Worm (Caenorhabditis elegans) whole organism, mixed stage, embryonic: ENCODE results near the gene pat-12.

Experiments
- M03D4.4 ChIP-seq: sonication (generic microtip); optimal IDR thresholded peaks from 2 replicates; lab custom pipeline; 2017; ENCODE audit warnings: mild to moderate bottlenecking, missing genetic modification characterization, missing compliant biosample characterization
- nhr-237 ChIP-seq: fragments of 150-350 bp; optimal IDR thresholded peaks from 2 replicates; lab custom pipeline; 2014; ENCODE audit warnings: missing biosample characterization, missing genetic modification characterization
- nhr-28 ChIP-seq: fragments of 150-350 bp; optimal IDR thresholded peaks from 2 replicates; lab custom pipeline; 2014; ENCODE audit warnings: missing biosample characterization, missing genetic modification characterization
- nhr-76 ChIP-seq: sonication (generic microtip); optimal IDR thresholded peaks from 2 replicates; lab custom pipeline; 2017; ENCODE audit warnings: missing biosample characterization, missing genetic modification characterization
- pha-4 ChIP-seq: fragments of 150-350 bp; optimal IDR thresholded peaks from 2 replicates; lab custom pipeline; 2018; ENCODE audit warnings: missing biosample characterization, missing genetic modification reagents, missing genetic modification characterization
- unc-62 ChIP-seq: fragments of 150-350 bp; optimal IDR thresholded peaks from 2 replicates; lab custom pipeline; 2014; ENCODE audit warnings: missing biosample characterization, missing genetic modification reagents, missing genetic modification characterization
- ztf-11 ChIP-seq: fragments of 150-350 bp; optimal IDR thresholded peaks from 2 replicates; lab custom pipeline; 2014; ENCODE audit warnings: missing biosample characterization, missing genetic modification characterization

DNA sequence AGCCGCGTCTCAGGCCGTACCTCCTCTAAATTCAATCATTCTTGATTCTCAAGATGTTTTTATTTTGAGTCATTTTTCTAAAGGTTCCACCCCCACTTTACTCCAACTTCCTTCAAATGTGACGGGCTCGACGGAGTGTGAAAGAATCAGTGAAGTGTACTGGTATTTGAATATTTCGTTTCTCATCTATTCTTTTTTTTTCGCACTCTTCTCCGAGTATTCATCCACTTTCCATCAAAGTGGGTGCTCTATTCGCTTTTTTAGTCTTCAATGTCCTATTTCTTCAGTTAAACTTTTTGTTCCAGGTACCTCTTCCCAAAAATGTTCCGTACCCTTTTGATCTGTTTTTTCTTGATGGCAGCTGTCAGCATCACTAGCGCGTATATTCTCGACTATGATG lies 9.2 kb upstream of the pat-12 start, which contains the start of gene nlp-52:
- TF ChIP-seq pha-4 (tag; lab: Kevin White, UChicago) (no peak), unc-62 (no peak), nhr-28 (tag; lab: Kevin White, UChicago) (no peak), ztf-11 (tag; lab: Kevin White, UChicago) (no peak), M03D4.4 (no peak), nhr-237 (tag; lab: Kevin White, UChicago) (no peak), nhr-76 (tag; lab: Kevin White, UChicago) (no peak)
